Fruit fly (Drosophila melanogaster) whole organism, adult: Measurements from ENCODE around the gene Mpv17.
A peak's percentile ranks its signal among the peaks of the same experiment; 100 is the strongest.

Source experiments
- CG11617 ChIP-seq: fragments of 200-800 bp; sonication (Bioruptor generic); optimal IDR thresholded peaks from 2 replicates; lab custom pipeline; 2017; ENCODE audit warnings: mild to moderate bottlenecking, missing biosample characterization, missing genetic modification reagents, missing genetic modification characterization
- CG12768 ChIP-seq: fragments of 200-800 bp; sonication (Bioruptor generic); optimal IDR thresholded peaks from 2 replicates; lab custom pipeline; 2017; ENCODE audit warnings: missing biosample characterization, missing genetic modification characterization, mild to moderate bottlenecking, moderate library complexity, missing genetic modification reagents
- CG14711 ChIP-seq: fragments of 200-800 bp; sonication (Bioruptor generic); optimal IDR thresholded peaks from 2 replicates; lab custom pipeline; 2018; ENCODE audit warnings: missing biosample characterization, mild to moderate bottlenecking, missing genetic modification characterization, moderate library complexity
- CG1620 ChIP-seq: fragments of 200-800 bp; sonication (Bioruptor generic); optimal IDR thresholded peaks from 2 replicates; lab custom pipeline; 2016; ENCODE audit warnings: missing biosample characterization, missing genetic modification characterization
- CG33017 ChIP-seq: fragments of 200-800 bp; sonication (Bioruptor generic); optimal IDR thresholded peaks from 2 replicates; lab custom pipeline; 2018; ENCODE audit warnings: missing biosample characterization, mild to moderate bottlenecking, missing genetic modification characterization, moderate library complexity
- CG5204 ChIP-seq: fragments of 200-800 bp; sonication (Bioruptor generic); optimal IDR thresholded peaks from 2 replicates; lab custom pipeline; 2016; ENCODE audit warnings: missing biosample characterization, missing genetic modification characterization
- CG7045 ChIP-seq: fragments of 200-800 bp; sonication (Bioruptor generic); optimal IDR thresholded peaks from 2 replicates; lab custom pipeline; 2017; ENCODE audit warnings: missing biosample characterization, mild to moderate bottlenecking, missing genetic modification characterization
- CG7101 ChIP-seq: fragments of 200-800 bp; sonication (Bioruptor generic); optimal IDR thresholded peaks from 2 replicates; lab custom pipeline; 2018; ENCODE audit warnings: missing biosample characterization, mild to moderate bottlenecking, missing genetic modification characterization, moderate library complexity
- Clk ChIP-seq: fragments of 200-800 bp; sonication (Bioruptor generic); optimal IDR thresholded peaks from 2 replicates; lab custom pipeline; 2017; ENCODE audit warnings: missing biosample characterization, missing genetic modification characterization
- Crg-1 ChIP-seq: fragments of 200-800 bp; sonication (Bioruptor generic); optimal IDR thresholded peaks from 2 replicates; lab custom pipeline; 2016; ENCODE audit warnings: missing biosample characterization, missing genetic modification characterization
- Hr96 ChIP-seq: fragments of 200-800 bp; sonication (Bioruptor generic); optimal IDR thresholded peaks from 2 replicates; lab custom pipeline; 2016; ENCODE audit warnings: missing biosample characterization, missing genetic modification characterization
- Mnt ChIP-seq: fragments of 200-800 bp; sonication (Bioruptor generic); optimal IDR thresholded peaks from 2 replicates; lab custom pipeline; 2016; ENCODE audit warnings: missing biosample characterization, mild to moderate bottlenecking, missing genetic modification characterization
- bab1 ChIP-seq: fragments of 200-800 bp; sonication (Bioruptor generic); optimal IDR thresholded peaks from 3 replicates; lab custom pipeline; 2019; ENCODE audit warnings: missing biosample characterization, mild to moderate bottlenecking, missing genetic modification characterization, moderate library complexity
- cic ChIP-seq: fragments of 200-800 bp; sonication (Bioruptor generic); optimal IDR thresholded peaks from 2 replicates; lab custom pipeline; 2017; ENCODE audit warnings: missing biosample characterization, mild to moderate bottlenecking, missing genetic modification characterization, moderate library complexity
- cnc ChIP-seq, 2 experiments: fragments of >200 bp; optimal IDR thresholded peaks; 2 replicates each; lab custom pipeline; 2017
- kay ChIP-seq: fragments of 200-800 bp; sonication (Bioruptor generic); peaks from one replicate; lab custom pipeline; 2016; ENCODE audit warnings: missing biosample characterization, missing genetic modification characterization, borderline replicate concordance
- ovo ChIP-seq: fragments of 200-800 bp; sonication (Bioruptor generic); optimal IDR thresholded peaks from 2 replicates; lab custom pipeline; 2016; ENCODE audit warnings: missing biosample characterization, missing genetic modification characterization
- pad ChIP-seq: fragments of 200-800 bp; sonication (Bioruptor generic); optimal IDR thresholded peaks from 3 replicates; lab custom pipeline; 2017; ENCODE audit warnings: missing biosample characterization, missing genetic modification characterization, mild to moderate bottlenecking, moderate library complexity, missing genetic modification reagents
- tj ChIP-seq: fragments of 200-800 bp; sonication (Bioruptor generic); optimal IDR thresholded peaks from 3 replicates; lab custom pipeline; 2017; ENCODE audit warnings: missing biosample characterization, mild to moderate bottlenecking, missing genetic modification characterization, moderate library complexity
- toe ChIP-seq: fragments of 200-800 bp; sonication (Bioruptor generic); optimal IDR thresholded peaks from 2 replicates; lab custom pipeline; 2016; ENCODE audit warnings: missing biosample characterization, missing genetic modification characterization

Gene Mpv17

DNA sequence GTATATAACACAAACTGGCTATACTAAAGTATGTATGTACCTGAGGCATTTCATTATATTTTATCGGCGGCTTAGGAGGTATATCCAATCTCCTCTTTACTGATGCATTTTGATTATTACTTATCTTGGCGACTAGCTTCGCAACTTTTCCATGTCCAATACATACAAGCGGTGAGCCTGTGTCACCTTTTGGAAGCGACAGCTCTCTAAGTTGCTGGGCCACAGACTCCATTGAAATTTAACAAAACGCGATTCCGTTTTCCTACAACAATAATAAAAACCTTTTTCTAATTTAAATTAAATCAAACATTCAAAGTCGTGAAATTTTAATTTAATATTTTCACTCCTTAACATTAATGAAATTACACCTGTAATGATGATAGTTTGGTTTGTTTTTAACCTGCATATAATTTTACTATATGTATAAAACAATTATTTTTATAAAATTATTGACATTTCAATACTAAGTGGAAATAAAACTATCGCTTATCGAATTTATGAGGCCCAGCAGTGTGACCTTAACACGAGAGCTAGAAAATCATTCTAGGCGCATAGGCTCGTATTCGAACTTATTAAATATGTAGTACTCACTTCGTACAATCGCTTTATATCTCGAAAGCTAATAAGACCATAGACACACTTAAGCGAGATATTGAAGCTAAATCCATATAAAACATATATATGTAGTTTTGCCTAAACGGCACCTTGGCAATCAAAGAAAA is 31.4 kb upstream of the Mpv17 start, which contains the start of gene apolpp:
TSS of gene apolpp (plus strand) at position 597 of the 722 bp plus-strand sequence.
- TF ChIP-seq CG12768: no peak
- peak; percentile 42 for TF ChIP-seq toe (GFP tag; lab: Kevin White, UChicago)
- TF ChIP-seq CG5204 (GFP tag; lab: Kevin White, UChicago): no peak
- no peak for TF ChIP-seq CG11617 (GFP tag; lab: Kevin White, UChicago)
- peak; percentile 54 for TF ChIP-seq kay (GFP tag; lab: Kevin White, UChicago)
- no peak for TF ChIP-seq ovo
- peak; percentile 3 for TF ChIP-seq CG1620 (GFP tag; lab: Kevin White, UChicago)
- no peak for TF ChIP-seq cic (GFP tag; lab: Kevin White, UChicago)
- TF ChIP-seq Mnt (GFP tag; lab: Kevin White, UChicago): no peak
- peak; percentile 1 for TF ChIP-seq bab1 (GFP tag; lab: Kevin White, UChicago)
- TF ChIP-seq CG7101: peak; percentile 12
- TF ChIP-seq CG14711 (tag; lab: Kevin White, UChicago): peak; percentile 19

DNA sequence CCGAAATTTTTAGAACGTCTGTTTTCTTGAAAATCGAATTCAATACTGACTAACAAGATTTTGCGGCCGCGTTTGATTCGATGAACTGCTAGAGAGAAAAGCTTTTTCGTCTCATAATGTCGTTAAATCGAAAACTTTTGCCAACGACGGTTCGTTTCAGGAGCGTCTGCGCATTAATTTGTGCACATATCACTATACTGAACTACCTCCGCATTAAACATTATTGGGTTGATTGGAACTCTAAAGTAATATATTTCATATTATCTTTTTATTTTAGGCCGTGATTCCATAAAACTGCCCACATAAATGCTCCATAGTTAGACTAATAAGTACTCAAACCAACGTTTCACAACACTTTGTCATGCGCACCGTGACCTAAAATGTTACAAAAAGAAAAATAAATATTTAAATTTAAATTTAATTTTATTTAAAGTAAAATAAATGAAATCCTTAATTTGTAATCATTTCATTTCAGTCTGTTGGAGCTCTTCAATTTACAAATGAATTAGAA is 24.5 kb upstream of the Mpv17 start, which contains the start of gene CaMKII:
TSS of gene CaMKII (minus strand) at position 51 of the 511 bp plus-strand sequence.
- TF ChIP-seq cic (GFP tag; lab: Kevin White, UChicago) (peak; percentile 7), Hr96 (GFP tag; lab: Kevin White, UChicago) (no peak), Mnt (GFP tag; lab: Kevin White, UChicago) (no peak), pad (GFP tag; lab: Kevin White, UChicago) (peak; percentile 10), CG7101 (peak; percentile 17), Crg-1 (peak; percentile 26), CG11617 (GFP tag; lab: Kevin White, UChicago) (peak; percentile 18), CG12768 (peak; percentile 26)

DNA sequence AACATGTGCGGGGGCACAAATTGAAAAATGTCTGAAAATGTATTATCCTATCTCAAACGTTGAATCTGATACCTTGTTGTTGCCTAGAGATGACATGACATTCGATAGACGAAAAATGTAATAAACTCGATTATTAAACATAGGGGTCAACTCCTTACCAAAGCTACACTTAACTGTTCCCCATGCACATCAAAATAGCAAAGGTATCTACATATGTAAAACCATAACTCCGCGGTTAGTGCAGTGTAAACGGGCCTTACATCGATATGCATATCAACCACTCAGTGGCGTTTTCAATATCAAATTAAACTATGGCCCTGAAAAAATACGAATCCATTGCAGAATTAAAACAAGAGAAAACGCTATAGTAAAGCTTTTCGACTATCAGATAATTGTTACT is 22.1 kb upstream of the Mpv17 start:
- TF ChIP-seq CG7101 (peak; percentile 3), CG14711 (tag; lab: Kevin White, UChicago) (peak; percentile 24), bab1 (GFP tag; lab: Kevin White, UChicago) (peak; percentile 35), cnc (optimal IDR thresholded peaks at IDR 0.05; lab: Kevin White, UChicago) (no peak), pad (GFP tag; lab: Kevin White, UChicago) (no peak)

DNA sequence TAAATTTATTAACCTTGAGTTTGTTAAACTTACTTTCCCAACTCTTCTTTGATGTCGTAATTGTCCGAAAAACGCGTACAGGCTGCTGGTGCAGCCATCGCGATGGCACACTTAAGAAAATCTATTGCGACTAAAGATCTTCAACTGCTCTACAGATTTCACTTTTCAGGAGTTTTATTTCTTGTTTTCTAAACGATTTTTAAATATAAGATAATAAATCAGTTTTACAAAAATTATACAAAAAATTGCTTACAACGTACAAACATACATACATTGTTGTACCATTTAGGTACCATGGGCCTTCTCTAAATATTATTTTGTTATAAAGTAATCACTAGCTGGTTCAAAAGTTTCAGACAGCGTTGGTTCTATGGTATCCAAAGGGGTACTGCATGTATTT is 21.3 kb upstream of the Mpv17 start:
- TF ChIP-seq kay (GFP tag; lab: Kevin White, UChicago): peak; percentile 95
- no peak for TF ChIP-seq CG14711 (tag; lab: Kevin White, UChicago)

DNA sequence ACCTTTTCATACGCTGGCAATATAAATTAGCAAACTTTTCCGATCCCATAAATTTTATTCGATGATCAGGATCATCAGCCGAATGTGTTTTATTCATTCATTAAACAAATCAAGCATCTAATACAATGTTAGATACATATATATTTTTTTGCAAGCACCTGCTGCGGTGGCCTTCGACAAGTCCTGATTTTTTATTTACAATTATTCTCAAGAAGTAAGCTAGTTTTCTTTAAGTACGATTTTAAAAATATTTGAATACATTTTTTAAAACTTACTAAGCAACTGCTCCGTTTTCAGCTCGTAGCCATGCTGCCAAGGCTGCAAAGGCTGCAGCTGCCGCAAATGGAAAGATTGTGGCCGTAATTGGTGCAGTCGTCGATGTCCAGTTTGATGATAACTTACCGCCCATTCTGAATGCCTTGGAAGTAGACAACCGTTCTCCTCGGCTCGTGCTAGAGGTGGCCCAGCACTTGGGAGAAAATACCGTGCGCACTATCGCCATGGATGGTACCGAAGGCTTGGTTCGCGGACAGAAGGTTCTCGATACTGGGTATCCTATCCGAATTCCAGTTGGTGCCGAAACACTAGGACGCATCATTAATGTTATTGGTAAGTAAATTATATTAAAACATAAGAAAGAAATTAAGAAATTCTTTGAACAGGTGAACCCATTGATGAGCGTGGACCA is 3.6 kb upstream of the Mpv17 start:
- TF ChIP-seq kay (GFP tag; lab: Kevin White, UChicago) (peak; percentile 72), Hr96 (GFP tag; lab: Kevin White, UChicago) (no peak), CG7045 (GFP tag; lab: Kevin White, UChicago) (no peak), cic (GFP tag; lab: Kevin White, UChicago) (no peak), pad (GFP tag; lab: Kevin White, UChicago) (no peak)

DNA sequence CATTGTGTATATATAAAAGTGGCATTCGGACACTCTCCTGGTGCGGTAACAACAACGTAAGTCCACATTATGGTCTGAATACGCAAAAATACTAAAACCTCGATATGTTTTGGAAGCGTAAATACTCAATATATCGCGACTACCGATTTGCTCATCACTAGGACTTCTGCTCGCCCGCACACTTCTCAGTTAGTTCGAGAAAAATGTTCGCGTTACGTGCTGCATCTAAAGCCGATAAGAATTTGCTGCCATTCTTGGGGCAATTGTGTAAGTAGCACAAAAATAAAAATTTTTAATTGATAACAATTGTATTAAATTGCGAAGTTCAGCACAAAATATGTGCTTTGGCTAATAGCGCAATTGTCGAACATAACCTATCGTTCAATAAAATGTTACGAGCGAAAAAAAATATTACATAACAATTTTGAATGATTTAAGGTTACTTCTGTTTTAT is 2.6 kb upstream of the Mpv17 start, which contains the start of gene CG11076:
TSS of gene CG11076 (minus strand) at position 71 of the 454 bp plus-strand sequence.
- peak; percentile 32 for TF ChIP-seq cic (GFP tag; lab: Kevin White, UChicago)
- no peak for TF ChIP-seq Crg-1
- TF ChIP-seq CG33017 (tag; lab: Kevin White, UChicago): peak; percentile 68
- TF ChIP-seq ovo: peak; percentile 21
- TF ChIP-seq CG7045 (GFP tag; lab: Kevin White, UChicago): peak; percentile 17
- peak; percentile 85 for TF ChIP-seq Mnt (GFP tag; lab: Kevin White, UChicago)
- TF ChIP-seq toe (GFP tag; lab: Kevin White, UChicago): no peak
- TF ChIP-seq CG5204 (GFP tag; lab: Kevin White, UChicago): peak; percentile 48
- TF ChIP-seq Clk (GFP tag; lab: Kevin White, UChicago): no peak
- TF ChIP-seq tj: peak; percentile 49
- no peak for TF ChIP-seq cnc (optimal IDR thresholded peaks at IDR 0.05; lab: Kevin White, UChicago)
- peak; percentile 45 for TF ChIP-seq CG14711 (tag; lab: Kevin White, UChicago)
- peak; percentile 91 for TF ChIP-seq kay (GFP tag; lab: Kevin White, UChicago)
- peak; percentile 87 for TF ChIP-seq bab1 (GFP tag; lab: Kevin White, UChicago)
- TF ChIP-seq pad (GFP tag; lab: Kevin White, UChicago): peak; percentile 10
- TF ChIP-seq Hr96 (GFP tag; lab: Kevin White, UChicago): no peak
- TF ChIP-seq CG7101: peak; percentile 48
- TF ChIP-seq CG12768: peak; percentile 3
- TF ChIP-seq CG1620 (GFP tag; lab: Kevin White, UChicago): peak; percentile 46
- TF ChIP-seq CG11617 (GFP tag; lab: Kevin White, UChicago): peak; percentile 77
